Fruit fly (Drosophila melanogaster): ENCODE results near the gene mRpL39.

- TF ChIP-seq h (optimal IDR thresholded peaks at IDR 0.05) (no peak), ttk (optimal IDR thresholded peaks at IDR 0.05) (no peak), psq (optimal IDR thresholded peaks at IDR 0.05) (no peak), insv (optimal IDR thresholded peaks at IDR 0.05) (no peak), Myc (optimal IDR thresholded peaks at IDR 0.05) (no peak)
Measured at dm6 chr3L:14971893-14972624, 27.4 kb downstream of the mRpL39 start.

All from Kc167 (cell line).